Worm (Caenorhabditis elegans) whole organism, young adult: ENCODE measurements around the gene M106.7.

Experiments
- C17E4.6 ChIP-seq: fragments of 200-800 bp; sonication (Bioruptor generic); IDR thresholded peaks from 2 replicates; pipeline ENCODE4 v1.3.6; 2022; ENCODE audit warnings: missing genetic modification reagents, missing genetic modification characterization, missing compliant biosample characterization
- D2030.7 ChIP-seq: fragments of 200-800 bp; sonication (Bioruptor generic); IDR thresholded peaks from 2 replicates; pipeline ENCODE4 v1.3.6; 2022; ENCODE audit warnings: missing genetic modification reagents, missing genetic modification characterization, missing compliant biosample characterization
- F23B12.7 ChIP-seq: sonication (generic microtip); optimal IDR thresholded peaks from 2 replicates; lab custom pipeline; 2017; ENCODE audit warnings: missing genetic modification characterization, mild to moderate bottlenecking, missing compliant biosample characterization, antibody characterized with exemption, moderate library complexity; ENCODE audit not compliant: insufficient read depth
- F52B5.7 ChIP-seq: sonication (generic microtip); optimal IDR thresholded peaks from 2 replicates; lab custom pipeline; 2016; ENCODE audit warnings: mild to moderate bottlenecking, missing genetic modification characterization, missing compliant biosample characterization
- Y53F4B.3 ChIP-seq: fragments of 200-800 bp; sonication (Bioruptor generic); IDR thresholded peaks from 2 replicates; pipeline ENCODE4 v1.3.6; 2022; ENCODE audit warnings: missing genetic modification reagents, missing genetic modification characterization, missing compliant biosample characterization
- Y53G8AR.9 ChIP-seq: fragments of 200-800 bp; sonication (Bioruptor generic); conservative IDR thresholded peaks from 2 replicates; pipeline ENCODE4 v1.3.6; 2022; ENCODE audit warnings: missing genetic modification reagents, missing genetic modification characterization, missing compliant biosample characterization
- Y67H2A.10 ChIP-seq: fragments of 200-800 bp; sonication (Bioruptor generic); conservative IDR thresholded peaks from 2 replicates; pipeline ENCODE4 v1.3.6; 2022; ENCODE audit warnings: missing genetic modification reagents, missing genetic modification characterization, missing compliant biosample characterization
- ama-1 ChIP-seq, 3 experiments: fragments of 150-350 bp in 1 of 3; sonication (generic microtip) in 2 of 3; optimal IDR thresholded peaks; 2 replicates each; lab custom pipeline; 2014 to 2018; ENCODE audit warnings: missing biosample characterization in 2 of 3, missing genetic modification characterization in 2 of 3, missing genetic modification reagents in 2 of 3
- attf-6 ChIP-seq: fragments of 200-800 bp; sonication (Bioruptor generic); IDR thresholded peaks from 2 replicates; pipeline ENCODE4 v1.3.6; 2022; ENCODE audit warnings: missing genetic modification reagents, missing genetic modification characterization, missing compliant biosample characterization
- ccch-3 ChIP-seq: fragments of 200-800 bp; sonication (Bioruptor generic); optimal IDR thresholded peaks from 2 replicates; lab custom pipeline; 2018; ENCODE audit warnings: mild to moderate bottlenecking, missing genetic modification characterization, missing compliant biosample characterization
- dox-1 ChIP-seq: fragments of 200-800 bp; sonication (Bioruptor generic); IDR thresholded peaks from 2 replicates; pipeline ENCODE4 v1.3.6; 2022; ENCODE audit warnings: missing genetic modification reagents, missing genetic modification characterization, missing compliant biosample characterization
- egrh-3 ChIP-seq: fragments of 200-800 bp; sonication (Bioruptor generic); IDR thresholded peaks from 2 replicates; pipeline ENCODE4 v1.3.6; 2022; ENCODE audit warnings: missing genetic modification reagents, missing genetic modification characterization, missing compliant biosample characterization
- hlh-12 ChIP-seq: sonication (generic microtip); optimal IDR thresholded peaks from 2 replicates; lab custom pipeline; 2016; ENCODE audit warnings: missing genetic modification characterization, missing compliant biosample characterization
- hlh-26 ChIP-seq: fragments of 200-800 bp; sonication (Bioruptor generic); conservative IDR thresholded peaks from 2 replicates; pipeline ENCODE4 v1.3.6; 2022; ENCODE audit warnings: missing genetic modification reagents, missing genetic modification characterization, missing compliant biosample characterization
- hmg-1.2 ChIP-seq: fragments of 200-800 bp; sonication (Bioruptor generic); IDR thresholded peaks from 2 replicates; pipeline ENCODE4 v1.3.6; 2022; ENCODE audit warnings: missing genetic modification reagents, missing genetic modification characterization, missing compliant biosample characterization
- hsf-1 ChIP-seq: fragments of 200-800 bp; sonication (Bioruptor generic); IDR thresholded peaks from 2 replicates; pipeline ENCODE4 v1.3.6; 2022; ENCODE audit warnings: missing genetic modification reagents, missing genetic modification characterization, missing compliant biosample characterization
- let-607 ChIP-seq, 2 experiments: fragments of 200-800 bp in 1 of 2; sonication (Bioruptor generic) in 1 of 2; sonication (generic microtip) in 1 of 2; optimal IDR thresholded peaks; 2 replicates each; lab custom pipeline; 2016 to 2018; ENCODE audit warnings: mild to moderate bottlenecking in 2 of 2, missing compliant biosample characterization in 2 of 2, missing genetic modification characterization in 2 of 2, moderate library complexity in 2 of 2, missing genotype in 1 of 2
- lin-26 ChIP-seq: fragments of 200-800 bp; sonication (Bioruptor generic); IDR thresholded peaks from 2 replicates; pipeline ENCODE4 v1.3.6; 2022; ENCODE audit warnings: missing genetic modification reagents, missing genetic modification characterization, missing compliant biosample characterization
- lin-54 ChIP-seq: fragments of 200-800 bp; sonication (Bioruptor generic); optimal IDR thresholded peaks from 2 replicates; lab custom pipeline; 2018; ENCODE audit warnings: mild to moderate bottlenecking, missing genetic modification characterization, missing compliant biosample characterization
- lir-1 ChIP-seq: fragments of 200-800 bp; sonication (Bioruptor generic); conservative IDR thresholded peaks from 2 replicates; pipeline ENCODE4 v1.3.6; 2022; ENCODE audit warnings: missing genetic modification reagents, missing genetic modification characterization, missing compliant biosample characterization
- lsl-1 ChIP-seq: fragments of 200-800 bp; sonication (Bioruptor generic); optimal IDR thresholded peaks from 2 replicates; lab custom pipeline; 2018; ENCODE audit warnings: mild to moderate bottlenecking, missing genetic modification characterization, moderate library complexity, missing compliant biosample characterization
- lsy-27 ChIP-seq: sonication (generic microtip); optimal IDR thresholded peaks from 2 replicates; lab custom pipeline; 2017; ENCODE audit warnings: missing genetic modification characterization, mild to moderate bottlenecking, missing compliant biosample characterization, antibody characterized with exemption, missing genotype, borderline replicate concordance; ENCODE audit not compliant: insufficient read depth
- madf-3 ChIP-seq: fragments of 200-800 bp; sonication (Bioruptor generic); IDR thresholded peaks from 2 replicates; pipeline ENCODE4 v1.3.6; 2022; ENCODE audit warnings: missing genetic modification reagents, missing genetic modification characterization, missing compliant biosample characterization
- madf-6 ChIP-seq: fragments of 200-800 bp; sonication (Bioruptor generic); IDR thresholded peaks from 2 replicates; pipeline ENCODE4 v1.3.6; 2022; ENCODE audit warnings: missing genetic modification reagents, missing genetic modification characterization, missing compliant biosample characterization
- mcd-1 ChIP-seq: fragments of 200-800 bp; sonication (Bioruptor generic); IDR thresholded peaks from 2 replicates; pipeline ENCODE4 v1.3.6; 2022; ENCODE audit warnings: missing genetic modification reagents, missing genetic modification characterization, missing compliant biosample characterization
- nfyb-1 ChIP-seq: fragments of 200-800 bp; sonication (Bioruptor generic); IDR thresholded peaks from 2 replicates; pipeline ENCODE4 v1.3.6; 2022; ENCODE audit warnings: missing genetic modification reagents, missing genetic modification characterization, missing compliant biosample characterization
- nhr-80 ChIP-seq: sonication (generic microtip); optimal IDR thresholded peaks from 2 replicates; lab custom pipeline; 2016; ENCODE audit warnings: missing genetic modification characterization, missing compliant biosample characterization
- repo-1 ChIP-seq: sonication (generic microtip); optimal IDR thresholded peaks from 2 replicates; lab custom pipeline; 2017; ENCODE audit warnings: mild to moderate bottlenecking, missing genetic modification characterization, missing compliant biosample characterization
- rpc-1 ChIP-seq, 2 experiments: fragments of 150-350 bp in 1 of 2; sonication (generic microtip) in 1 of 2; optimal IDR thresholded peaks; 2 replicates each; lab custom pipeline; 2014 to 2018; ENCODE audit warnings: missing biosample characterization in 1 of 2, missing genetic modification characterization in 1 of 2, missing genetic modification reagents in 1 of 2, missing genotype in 1 of 2
- sea-2 ChIP-seq: fragments of 200-800 bp; sonication (Bioruptor generic); IDR thresholded peaks from 2 replicates; pipeline ENCODE4 v1.3.6; 2022; ENCODE audit warnings: missing genetic modification characterization, missing compliant biosample characterization
- snpc-1.1 ChIP-seq: sonication (generic microtip); optimal IDR thresholded peaks from 2 replicates; lab custom pipeline; 2017; ENCODE audit warnings: missing genetic modification characterization, mild to moderate bottlenecking, missing compliant biosample characterization, antibody characterized with exemption, moderate library complexity, missing genotype, missing genetic modification reagents; ENCODE audit not compliant: insufficient read depth
- snpc-1.3 ChIP-seq: sonication (generic microtip); optimal IDR thresholded peaks from 2 replicates; lab custom pipeline; 2017; ENCODE audit warnings: missing genetic modification characterization, mild to moderate bottlenecking, missing compliant biosample characterization, antibody characterized with exemption, moderate library complexity, missing genotype, missing genetic modification reagents; ENCODE audit not compliant: insufficient read depth
- snpc-3.4 ChIP-seq: sonication (generic microtip); optimal IDR thresholded peaks from 2 replicates; lab custom pipeline; 2017; ENCODE audit warnings: missing genetic modification characterization, mild to moderate bottlenecking, missing compliant biosample characterization, antibody characterized with exemption, moderate library complexity, missing genotype, missing genetic modification reagents
- xnd-1 ChIP-seq: sonication (generic microtip); optimal IDR thresholded peaks from 2 replicates; lab custom pipeline; 2016; ENCODE audit warnings: missing genotype, missing genetic modification reagents, missing genetic modification characterization, missing compliant biosample characterization
- zim-3 ChIP-seq: sonication (generic microtip); optimal IDR thresholded peaks from 2 replicates; lab custom pipeline; 2017; ENCODE audit warnings: mild to moderate bottlenecking, missing genetic modification characterization, moderate library complexity, missing compliant biosample characterization
- ztf-22 ChIP-seq: fragments of 200-800 bp; sonication (Bioruptor generic); optimal IDR thresholded peaks from 2 replicates; lab custom pipeline; 2018; ENCODE audit warnings: mild to moderate bottlenecking, missing genetic modification characterization, moderate library complexity, missing compliant biosample characterization

The M106.7 gene

DNA sequence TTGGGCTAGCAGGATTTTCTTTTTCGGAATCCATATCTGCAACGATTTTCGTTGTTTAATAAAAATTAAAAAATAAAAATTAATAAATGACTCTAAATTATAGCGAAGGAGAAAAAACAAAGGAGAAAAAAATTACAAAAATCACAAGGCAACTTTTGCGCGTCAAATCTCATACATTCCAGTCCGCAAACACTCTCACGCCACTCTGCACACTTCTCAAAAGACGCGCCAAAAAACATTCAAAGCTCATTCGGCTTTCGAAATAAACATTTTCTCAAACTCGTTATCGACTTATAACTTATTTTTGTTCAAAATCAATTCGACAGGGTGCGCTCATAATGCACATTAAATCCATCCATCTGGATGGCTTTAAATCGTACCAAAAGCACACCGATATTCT lies 32.9 kb downstream of the M106.7 start, which contains the start of the genes R06F6.12 and mix-1 (continued):
- TF ChIP-seq attf-6 (GFP tag; lab: Robert Waterston, UW) (no peak), sea-2 (GFP tag; lab: Robert Waterston, UW) (no peak), let-607 (tag; optimal IDR thresholded peaks at IDR 0.05; lab: Kevin White, UChicago) (no peak), ztf-22 (no peak), xnd-1 (tag; lab: Kevin White, UChicago) (no peak), egrh-3 (no peak), repo-1 (no peak), Y53F4B.3 (no peak), ama-1 (optimal IDR thresholded peaks at IDR 0.05; lab: Kevin White, UChicago) (no peak), ama-1 (GFP tag; optimal IDR thresholded peaks at IDR 0.05; lab: Kevin White, UChicago) (no peak), hlh-26 (no peak), ccch-3 (GFP tag; lab: Kevin White, UChicago) (no peak), Y67H2A.10 (no peak), Y53G8AR.9 (no peak), lir-1 (GFP tag; lab: Robert Waterston, UW) (no peak), zim-3 (tag; lab: Kevin White, UChicago) (no peak), snpc-1.1 (tag; lab: Kevin White, UChicago) (no peak), rpc-1 (optimal IDR thresholded peaks at IDR 0.05; lab: Kevin White, UChicago) (no peak), rpc-1 (tag; optimal IDR thresholded peaks at IDR 0.05; lab: Kevin White, UChicago) (no peak), mcd-1 (GFP tag; lab: Robert Waterston, UW) (peak; percentile 62), snpc-1.3 (peak; percentile 10), lin-26 (no peak), F23B12.7 (tag; lab: Kevin White, UChicago) (peak; percentile 8), lsy-27 (no peak), madf-3 (GFP tag; lab: Robert Waterston, UW) (no peak), nfyb-1 (no peak), hsf-1 (GFP tag; lab: Robert Waterston, UW) (no peak), madf-6 (peak; percentile 77)
- TF ChIP-seq, all 124 proteins: peak for 21

DNA sequence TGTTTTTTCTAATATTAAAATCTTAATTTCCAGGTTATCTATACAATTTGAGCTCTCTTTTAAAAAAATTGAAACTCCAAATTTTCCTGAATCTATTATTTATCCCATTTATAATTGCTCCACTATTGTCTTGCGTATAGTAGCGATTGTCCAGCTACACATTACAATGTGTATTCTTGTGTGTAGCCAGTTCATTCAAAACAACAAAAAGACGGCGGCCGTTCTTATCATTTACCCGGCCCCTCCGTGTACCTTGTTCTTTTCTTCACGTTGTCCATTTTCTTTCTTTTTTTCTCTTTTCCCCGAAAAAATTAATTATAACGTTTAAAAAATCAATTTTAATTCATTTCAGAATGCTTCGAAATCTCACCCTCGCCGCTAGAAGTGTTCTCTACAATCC lies 36.3 kb downstream of the M106.7 start, which contains the start of gene ech-4:
Gene ech-4 (plus strand): TSS at position 353 of the 400 bp plus-strand sequence.
- TF ChIP-seq nhr-80 (tag; lab: Kevin White, UChicago), result peak; percentile 8
- no peak for TF ChIP-seq F52B5.7 (tag; lab: Kevin White, UChicago)

DNA sequence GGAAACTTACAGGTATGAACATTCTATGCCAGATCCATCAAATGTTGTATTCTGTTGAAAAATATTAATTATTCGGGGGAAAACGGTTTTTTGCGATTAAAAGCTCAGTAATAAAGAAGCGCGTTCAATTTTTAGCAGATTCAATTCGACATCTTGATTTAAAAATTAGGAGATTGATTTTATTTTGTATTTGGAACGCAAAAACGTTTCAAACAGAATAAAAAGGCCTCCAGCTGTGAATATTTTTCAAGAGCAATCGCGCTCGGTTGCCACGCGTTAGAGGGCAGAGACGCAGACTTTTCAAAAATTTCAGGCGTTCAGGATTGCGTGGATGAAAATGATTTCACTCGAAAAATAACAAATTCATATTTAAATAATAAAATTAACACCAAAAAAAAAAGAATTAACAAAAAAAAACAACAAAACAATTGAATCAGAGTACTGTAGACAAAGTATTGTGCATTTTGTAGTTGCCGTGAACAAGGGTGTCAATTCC lies 37.0 kb downstream of the M106.7 start, which contains the start of gene R06F6.8:
Gene R06F6.8 (minus strand): TSS at position 51 of the 496 bp plus-strand sequence.
- peak; percentile 50 for TF ChIP-seq D2030.7 (GFP tag; lab: Robert Waterston, UW)
- TF ChIP-seq mcd-1 (GFP tag; lab: Robert Waterston, UW), result peak; percentile 74
- TF ChIP-seq lsl-1 (GFP tag; lab: Kevin White, UChicago), result peak; percentile 63
- no peak for TF ChIP-seq C17E4.6 (GFP tag; lab: Robert Waterston, UW)
- peak; percentile 89 for TF ChIP-seq hmg-1.2
- peak; percentile 21 for TF ChIP-seq lin-54 (GFP tag; lab: Kevin White, UChicago)
- peak; percentile 2 for TF ChIP-seq snpc-3.4 (tag; lab: Kevin White, UChicago)
- no peak for TF ChIP-seq hlh-12
- TF ChIP-seq dox-1, result no peak
